Worm (Caenorhabditis elegans): Measurements from ENCODE around the gene srh-69.

- TF ChIP-seq odd-2 (tag; optimal IDR thresholded peaks at IDR 0.05) (no peak), pros-1 (tag; optimal IDR thresholded peaks at IDR 0.05) (no peak), ama-1 (optimal IDR thresholded peaks at IDR 0.05) (no peak)
These were observed 24.9 kb upstream of the srh-69 start for ce11 chrII:12539395-12539794.
